Fruit fly (Drosophila melanogaster): Measurements from ENCODE around the gene Nf1.
A peak's percentile ranks its signal among the peaks of the same experiment; 100 is the strongest.

The Nf1 gene

dm6 chr3R:25997068-25997714 is 14.4 kb downstream of the Nf1 start (continued):
- TF ChIP-seq dsx (GFP tag; optimal IDR thresholded peaks at IDR 0.05; ENCODE audit: poor library complexity, severe bottlenecking) (peak; percentile 94), Hr4 (GFP tag; optimal IDR thresholded peaks at IDR 0.05) (peak; percentile 70), eg (GFP tag; IDR thresholded peaks at IDR 0.05) (peak; percentile 55; the same call in 1 of the 3 replicates), CG9139 (GFP tag; optimal IDR thresholded peaks at IDR 0.05) (peak; percentile 94), Smox (GFP tag; optimal IDR thresholded peaks at IDR 0.05) (peak; percentile 83), Eip78C (GFP tag) (peak; percentile 98), CG6276 (GFP tag; optimal IDR thresholded peaks at IDR 0.05) (peak; percentile 57), CG10669 (GFP tag; optimal IDR thresholded peaks at IDR 0.05) (peak; percentile 93), achi (GFP tag; optimal IDR thresholded peaks at IDR 0.05) (peak; percentile 95)

- TF ChIP-seq dsx (GFP tag; optimal IDR thresholded peaks at IDR 0.05; ENCODE audit: poor library complexity, severe bottlenecking) (no peak), acj6 (GFP tag; optimal IDR thresholded peaks at IDR 0.05) (no peak), fkh (GFP tag; optimal IDR thresholded peaks at IDR 0.05) (no peak), CG16779 (tag; optimal IDR thresholded peaks at IDR 0.05) (no peak), CG7368 (GFP tag; optimal IDR thresholded peaks at IDR 0.05) (no peak), Eip78C (GFP tag) (no peak), CG8632 (GFP tag; optimal IDR thresholded peaks at IDR 0.05) (no peak)
These were observed 16.3 kb downstream of the Nf1 start for dm6 chr3R:25999130-25999529.

dm6 chr3R:25999611-26000010 is 16.8 kb downstream of the Nf1 start:
- TF ChIP-seq achi (GFP tag; optimal IDR thresholded peaks at IDR 0.05) = no peak
- no peak for TF ChIP-seq CG7368 (GFP tag; optimal IDR thresholded peaks at IDR 0.05)
- TF ChIP-seq CG11294 (GFP tag; IDR thresholded peaks at IDR 0.05) = no peak
- no peak for TF ChIP-seq Lpt (GFP tag; optimal IDR thresholded peaks at IDR 0.05)
- no peak for TF ChIP-seq CG6163 (GFP tag; IDR thresholded peaks at IDR 0.05)
- no peak for TF ChIP-seq esn (GFP tag; optimal IDR thresholded peaks at IDR 0.05)
- TF ChIP-seq cyc (GFP tag; optimal IDR thresholded peaks at IDR 0.05) = no peak
- TF ChIP-seq CG11762 (GFP tag; optimal IDR thresholded peaks at IDR 0.05; ENCODE audit: insufficient read depth) = no peak
- TF ChIP-seq CG31627 (GFP tag; optimal IDR thresholded peaks at IDR 0.05) = no peak
- no peak for TF ChIP-seq CG3032 (tag; optimal IDR thresholded peaks at IDR 0.05)
- TF ChIP-seq Blimp-1 (GFP tag; optimal IDR thresholded peaks at IDR 0.05) = no peak
- TF ChIP-seq Ets96B (tag; optimal IDR thresholded peaks at IDR 0.05) = no peak
- no peak for TF ChIP-seq CG8632 (GFP tag; optimal IDR thresholded peaks at IDR 0.05)
- no peak for TF ChIP-seq CG3919 (GFP tag; optimal IDR thresholded peaks at IDR 0.05)
- no peak for TF ChIP-seq CG6808 (GFP tag; optimal IDR thresholded peaks at IDR 0.05)
- TF ChIP-seq CG8119 (GFP tag; IDR thresholded peaks at IDR 0.05) = no peak
- no peak for TF ChIP-seq CG6854 (GFP tag; optimal IDR thresholded peaks at IDR 0.05)
- no peak for TF ChIP-seq svp (GFP tag)
- TF ChIP-seq CG6276 (GFP tag; optimal IDR thresholded peaks at IDR 0.05) = no peak

- TF ChIP-seq CG1621 (tag; optimal IDR thresholded peaks at IDR 0.05) = peak; percentile 22
- no peak for TF ChIP-seq CG10669 (GFP tag; optimal IDR thresholded peaks at IDR 0.05)
- no peak for TF ChIP-seq CG32006 (GFP tag; optimal IDR thresholded peaks at IDR 0.05)
- peak; percentile 61 to 79 for TF ChIP-seq ss (GFP tag; optimal IDR thresholded peaks at IDR 0.05)
- TF ChIP-seq CG9139 (GFP tag; optimal IDR thresholded peaks at IDR 0.05) = peak; percentile 10
- 0 out of 3 replicates have a peak, but pooled peaks have one; percentile 24 for TF ChIP-seq CG6163 (GFP tag; IDR thresholded peaks at IDR 0.05)
- no peak for TF ChIP-seq CG11762 (GFP tag; optimal IDR thresholded peaks at IDR 0.05; ENCODE audit: insufficient read depth)
- no peak for TF ChIP-seq lz (GFP tag; optimal IDR thresholded peaks at IDR 0.05)
- TF ChIP-seq Sox14 (GFP tag; optimal IDR thresholded peaks at IDR 0.05) = no peak
- no peak for TF ChIP-seq CG31627 (GFP tag; optimal IDR thresholded peaks at IDR 0.05)
- no peak for TF ChIP-seq CG4318 (GFP tag; optimal IDR thresholded peaks at IDR 0.05)
- TF ChIP-seq fkh (GFP tag; optimal IDR thresholded peaks at IDR 0.05) = peak; percentile 15
- TF ChIP-seq esn (GFP tag; optimal IDR thresholded peaks at IDR 0.05) = no peak
- TF ChIP-seq CG6808 (GFP tag; optimal IDR thresholded peaks at IDR 0.05) = peak; percentile 27
- peak; percentile 57 for TF ChIP-seq Blimp-1 (GFP tag; optimal IDR thresholded peaks at IDR 0.05)
- TF ChIP-seq Eip78C (GFP tag) = peak; percentile 40
- no peak for TF ChIP-seq CG8632 (GFP tag; optimal IDR thresholded peaks at IDR 0.05)
These were observed 18.2 kb downstream of the Nf1 start for dm6 chr3R:26000720-26001682.
